Fruit fly (Drosophila melanogaster): ENCODE measurements around the gene Ten-a.
A peak's percentile ranks its signal among the peaks of the same experiment; 100 is the strongest.

Ten-a gene

DNA sequence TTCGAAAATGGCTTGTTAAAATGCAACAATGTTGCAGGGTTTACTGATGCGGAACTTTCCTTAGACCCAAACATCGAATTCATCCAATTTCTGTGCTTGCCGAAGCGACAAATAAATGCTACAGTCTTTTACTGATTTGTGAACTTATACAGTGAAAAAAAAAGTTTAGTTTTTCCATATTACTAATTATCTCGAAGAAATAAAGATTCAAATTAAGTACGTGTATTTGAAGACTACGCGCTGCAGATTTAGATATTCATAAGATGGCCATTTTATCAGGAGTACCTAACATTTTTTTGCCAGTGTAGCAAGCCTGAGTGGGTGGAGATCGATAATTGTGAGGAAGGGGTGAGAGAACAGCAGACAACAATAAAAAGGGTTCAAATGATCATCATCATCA is 178.0 kb downstream of the Ten-a start (continued):
- TF ChIP-seq CG18619 (GFP tag; optimal IDR thresholded peaks at IDR 0.05) (no peak), CG16863 (GFP tag; optimal IDR thresholded peaks at IDR 0.05) (no peak), gem (tag; optimal IDR thresholded peaks at IDR 0.05) (peak; percentile 66), CG13296 (GFP tag; optimal IDR thresholded peaks at IDR 0.05) (no peak), CG12391 (tag; optimal IDR thresholded peaks at IDR 0.05) (peak; percentile 41), CG32772 (GFP tag; IDR thresholded peaks at IDR 0.05) (peak; percentile 51; the same call in 1 of the 2 replicates), luna (GFP tag; optimal IDR thresholded peaks at IDR 0.05) (no peak), unc-4 (GFP tag; IDR thresholded peaks at IDR 0.05; ENCODE audit: partially characterized antibody) (no peak), pan (optimal IDR thresholded peaks at IDR 0.05) (no peak), pan (GFP tag; optimal IDR thresholded peaks at IDR 0.05 in 1 of 2, IDR thresholded peaks at IDR 0.05 in 1 of 2) (peak in 1 of 2 experiments; percentile 66), salm (tag; optimal IDR thresholded peaks at IDR 0.05) (no peak), az2 (GFP tag; optimal IDR thresholded peaks at IDR 0.05) (peak; percentile 50), CG4730 (GFP tag; IDR thresholded peaks at IDR 0.05) (peak; percentile 51; the same call in 1 of the 2 replicates), Lim3 (GFP tag; IDR thresholded peaks at IDR 0.05) (no peak), cg (GFP tag; optimal IDR thresholded peaks at IDR 0.05) (no peak), CG5180 (GFP tag; optimal IDR thresholded peaks at IDR 0.05) (no peak), HLH3B (GFP tag; IDR thresholded peaks at IDR 0.05) (peak; percentile 50), CG12769 (tag; optimal IDR thresholded peaks at IDR 0.05) (peak; percentile 38), dimm (GFP tag; IDR thresholded peaks at IDR 0.05) (no peak), Adf1 (GFP tag; IDR thresholded peaks at IDR 0.05) (no peak), fd96Cb (tag; optimal IDR thresholded peaks at IDR 0.05) (peak; percentile 50), kni (GFP tag; optimal IDR thresholded peaks at IDR 0.05) (no peak), CG12071 (GFP tag; optimal IDR thresholded peaks at IDR 0.05) (no peak), zf30C (GFP tag; optimal IDR thresholded peaks at IDR 0.05) (no peak), chn (GFP tag; optimal IDR thresholded peaks at IDR 0.05) (peak; percentile 28), Doc2 (GFP tag; IDR thresholded peaks at IDR 0.05) (no peak), kah (GFP tag; optimal IDR thresholded peaks at IDR 0.05) (no peak), YL-1 (GFP tag; optimal IDR thresholded peaks at IDR 0.05) (no peak), chif (GFP tag; optimal IDR thresholded peaks at IDR 0.05) (peak; percentile 17 to 56), zfh1 (GFP tag; IDR thresholded peaks at IDR 0.05) (peak; percentile 61; the same call in 2 of the 3 replicates), Xbp1 (GFP tag; optimal IDR thresholded peaks at IDR 0.05) (peak; percentile 51), CG10543 (GFP tag; optimal IDR thresholded peaks at IDR 0.05) (no peak), CG8089 (GFP tag; optimal IDR thresholded peaks at IDR 0.05) (peak; percentile 17), pfk (GFP tag; optimal IDR thresholded peaks at IDR 0.05) (no peak), CG1603 (tag; optimal IDR thresholded peaks at IDR 0.05) (peak; percentile 35), hth (optimal IDR thresholded peaks at IDR 0.05) (no peak), rib (GFP tag; IDR thresholded peaks at IDR 0.05) (no peak), fd64A (GFP tag; optimal IDR thresholded peaks at IDR 0.05) (no peak), fd102C (GFP tag; optimal IDR thresholded peaks at IDR 0.05) (no peak), Eip74EF (GFP tag; optimal IDR thresholded peaks at IDR 0.05) (peak in 1 of 2 experiments; percentile 41), nerfin-1 (tag; optimal IDR thresholded peaks at IDR 0.05) (peak; percentile 14), ci (GFP tag; IDR thresholded peaks at IDR 0.05) (peak; percentile 81), slp2 (GFP tag; optimal IDR thresholded peaks at IDR 0.05) (peak; percentile 76), Dref (GFP tag; IDR thresholded peaks at IDR 0.05) (no peak), CG1233 (GFP tag; optimal IDR thresholded peaks at IDR 0.05) (peak; percentile 38), CG13775 (GFP tag; optimal IDR thresholded peaks at IDR 0.05) (no peak), CG10321 (GFP tag; IDR thresholded peaks at IDR 0.05) (no peak), pho (GFP tag; optimal IDR thresholded peaks at IDR 0.05) (no peak), CG32767 (GFP tag; IDR thresholded peaks at IDR 0.05) (no peak), nau (GFP tag; optimal IDR thresholded peaks at IDR 0.05) (no peak), CG2202 (tag; optimal IDR thresholded peaks at IDR 0.05) (peak; percentile 63)
